Fruit fly (Drosophila melanogaster) Kc167 (cell line): ENCODE measurements around the gene CG33268.

Experiments
- Sin3A ChIP-seq: fragments of >200 bp; optimal IDR thresholded peaks from 2 replicates; lab custom pipeline; 2018; ENCODE audit warnings: missing external identifiers
- h ChIP-seq: fragments of >200 bp; optimal IDR thresholded peaks from 3 replicates; lab custom pipeline; 2018; ENCODE audit warnings: missing external identifiers
- insv ChIP-seq: fragments of >200 bp; optimal IDR thresholded peaks from 3 replicates; lab custom pipeline; 2018; ENCODE audit warnings: missing external identifiers
- psq ChIP-seq: fragments of >200 bp; optimal IDR thresholded peaks from 2 replicates; lab custom pipeline; 2017; ENCODE audit warnings: missing external identifiers

DNA sequence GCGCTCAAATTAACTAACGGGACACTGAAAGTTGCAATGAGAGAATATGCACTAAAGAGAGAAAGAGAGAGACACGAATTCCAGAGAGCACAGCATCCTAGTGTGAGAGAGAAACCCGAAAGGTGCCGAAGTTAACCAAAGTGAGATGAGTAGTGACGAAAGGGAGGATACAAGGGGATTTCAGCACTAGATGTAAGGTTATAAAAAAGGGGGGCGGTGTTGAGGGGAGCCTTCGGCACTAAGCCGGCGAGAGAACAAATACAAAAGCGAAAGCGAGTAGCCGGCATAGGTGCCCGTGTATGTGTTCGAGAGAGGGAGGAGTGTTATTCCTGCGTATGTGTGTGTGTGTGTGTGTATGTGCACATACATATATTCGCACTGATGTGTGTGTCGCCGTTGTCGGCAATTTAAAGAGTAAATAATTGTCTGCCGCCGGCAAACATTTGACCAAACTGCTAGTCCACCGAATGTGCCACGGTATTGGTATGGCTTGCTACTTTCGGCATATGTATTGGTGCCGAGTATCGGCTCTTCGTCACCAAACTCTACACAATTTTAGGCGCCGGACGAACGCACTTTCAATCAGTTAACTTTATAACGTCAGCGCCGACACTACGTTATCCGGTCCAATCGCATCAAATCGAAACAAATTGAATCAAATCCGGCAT is 5.7 kb upstream of the CG33268 start, which contains the start of gene CG7368:
- TF ChIP-seq h (lab: Kevin White, UChicago) (no peak), psq (no peak), insv (lab: Kevin White, UChicago) (no peak), Sin3A (lab: Kevin White, UChicago) (no peak)
